Fruit fly (Drosophila melanogaster) whole organism, prepupa: ENCODE results near the gene mwh.
"Not testable (repeated sequence)": the region's sequence is repeated elsewhere in the genome, so short reads cannot be mapped to it uniquely, and the experiment has no call there.

ENCODE experiments used
- CG3032 ChIP-seq: fragments of 200-800 bp; optimal IDR thresholded peaks from 2 replicates; lab custom pipeline; 2019; ENCODE audit warnings: missing biosample characterization, mild to moderate bottlenecking, missing genetic modification characterization, moderate library complexity
- CG32006 ChIP-seq: fragments of 200-800 bp; sonication (Bioruptor generic); optimal IDR thresholded peaks from 3 replicates; lab custom pipeline; 2017; ENCODE audit warnings: missing biosample characterization, mild to moderate bottlenecking, missing genetic modification characterization
- CG6854 ChIP-seq: fragments of 200-800 bp; sonication (Bioruptor generic); optimal IDR thresholded peaks from 2 replicates; lab custom pipeline; 2017; ENCODE audit warnings: missing biosample characterization, mild to moderate bottlenecking, missing genetic modification characterization
- acj6 ChIP-seq: fragments of 200-800 bp; sonication (Bioruptor generic); optimal IDR thresholded peaks from 3 replicates; lab custom pipeline; 2016; ENCODE audit warnings: missing biosample characterization, missing genetic modification characterization
- fd59A ChIP-seq: fragments of 200-800 bp; sonication (Bioruptor generic); optimal IDR thresholded peaks from 2 replicates; lab custom pipeline; 2017; ENCODE audit warnings: missing biosample characterization, mild to moderate bottlenecking, missing genetic modification characterization, missing genetic modification reagents

- not testable (repeated sequence) for TF ChIP-seq acj6 (GFP tag; lab: Kevin White, UChicago); CG3032 (tag; lab: Kevin White, UChicago); CG32006 (GFP tag; lab: Kevin White, UChicago); CG6854; fd59A
These were observed 46.2 kb downstream of the mwh start, which contains the start of gene CG32318 for dm6 chr3L:1246823-1247222.
